Fruit fly (Drosophila melanogaster) whole organism: Measurements from ENCODE around the gene CG10909.

Experiments used
- EcR ChIP-seq, 2 experiments: fragments of >200 bp; optimal IDR thresholded peaks; 2 replicates each; lab custom pipeline; 2017; ENCODE audit warnings: missing biosample characterization in 2 of 2, missing genetic modification characterization in 2 of 2, missing genetic modification reagents in 2 of 2
- pan ChIP-seq: fragments of >200 bp; optimal IDR thresholded peaks from 2 replicates; lab custom pipeline; 2017
- psq ChIP-seq: fragments of >200 bp; optimal IDR thresholded peaks from 2 replicates; lab custom pipeline; 2017

dm6 chr3R:12960227-12960626, 49.1 kb upstream of the CG10909 start:
- TF ChIP-seq psq (lab: Kevin White, UChicago) (no peak), pan (lab: Kevin White, UChicago) (no peak), EcR (GFP tag; optimal IDR thresholded peaks at IDR 0.05; lab: Kevin White, UChicago) (no peak)
